Fruit fly (Drosophila melanogaster) whole organism, embryonic: ENCODE data around the gene MED14.

ENCODE experiments used
- Bgb ChIP-seq: fragments of 200-800 bp; sonication (Bioruptor generic); IDR thresholded peaks from 2 replicates; pipeline ENCODE4 v1.3.6; 2022; ENCODE audit warnings: missing biosample characterization, missing genetic modification characterization; ENCODE audit not compliant: partially characterized antibody
- C15 ChIP-seq: fragments of 200-800 bp; sonication (Bioruptor generic); IDR thresholded peaks from 3 replicates; pipeline ENCODE4 v1.3.6; 2022; ENCODE audit warnings: missing biosample characterization, missing genetic modification characterization
- CG10147 ChIP-seq: fragments of 200-800 bp; sonication (Bioruptor generic); optimal IDR thresholded peaks from 2 replicates; lab custom pipeline; 2019; ENCODE audit warnings: missing biosample characterization, mild to moderate bottlenecking, missing genetic modification characterization, moderate library complexity
- CG1024 ChIP-seq: fragments of 200-800 bp; sonication (Bioruptor generic); IDR thresholded peaks from 2 replicates; pipeline ENCODE4 v1.3.6; 2022; ENCODE audit warnings: missing biosample characterization, missing genetic modification characterization
- CG10321 ChIP-seq: fragments of 200-800 bp; sonication (Bioruptor generic); IDR thresholded peaks from 2 replicates; pipeline ENCODE4 v1.3.6; 2022; ENCODE audit warnings: missing biosample characterization, missing genetic modification characterization
- CG10543 ChIP-seq: fragments of 200-800 bp; sonication (Bioruptor generic); optimal IDR thresholded peaks from 3 replicates; lab custom pipeline; 2017; ENCODE audit warnings: missing biosample characterization, mild to moderate bottlenecking, missing genetic modification characterization, moderate library complexity
- CG12769 ChIP-seq: fragments of 200-800 bp; sonication (Bioruptor generic); optimal IDR thresholded peaks from 2 replicates; lab custom pipeline; 2019; ENCODE audit warnings: missing biosample characterization, mild to moderate bottlenecking, missing genetic modification characterization, moderate library complexity
- CG14014 ChIP-seq: fragments of 200-800 bp; sonication (Bioruptor generic); IDR thresholded peaks from 2 replicates; pipeline ENCODE4 v1.3.6; 2022; ENCODE audit warnings: missing biosample characterization, missing genetic modification characterization
- CG17361 ChIP-seq: fragments of 200-800 bp; sonication (Bioruptor generic); IDR thresholded peaks from 3 replicates; pipeline ENCODE4 v1.3.6; 2022; ENCODE audit warnings: missing biosample characterization, missing genetic modification characterization
- CG17385 ChIP-seq: fragments of 200-800 bp; sonication (Bioruptor generic); optimal IDR thresholded peaks from 3 replicates; lab custom pipeline; 2018; ENCODE audit warnings: missing biosample characterization, mild to moderate bottlenecking, missing genetic modification characterization
- CG18262 ChIP-seq: fragments of 200-800 bp; optimal IDR thresholded peaks from 3 replicates; lab custom pipeline; 2019; ENCODE audit warnings: missing biosample characterization, mild to moderate bottlenecking, missing genetic modification characterization, moderate library complexity
- CG31365 ChIP-seq: fragments of 200-800 bp; sonication (Bioruptor generic); optimal IDR thresholded peaks from 2 replicates; lab custom pipeline; 2018; ENCODE audit warnings: missing biosample characterization, mild to moderate bottlenecking, missing genetic modification characterization
- CG34376 ChIP-seq: fragments of 200-800 bp; sonication (Bioruptor generic); optimal IDR thresholded peaks from 2 replicates; lab custom pipeline; 2018; ENCODE audit warnings: missing biosample characterization, mild to moderate bottlenecking, missing genetic modification characterization
- CG7357 ChIP-seq: fragments of 200-800 bp; sonication (Bioruptor generic); IDR thresholded peaks from 3 replicates; pipeline ENCODE4 v1.3.6; 2022; ENCODE audit warnings: missing biosample characterization, missing genetic modification characterization
- D ChIP-seq, 2 experiments: fragments of 200-800 bp in 1 of 2; fragments of >200 bp in 1 of 2; sonication (Bioruptor generic) in 1 of 2; optimal IDR thresholded peaks; 2 replicates in 1 of 2; 3 replicates in 1 of 2; lab custom pipeline; 2017; ENCODE audit warnings: mild to moderate bottlenecking in 1 of 2, missing biosample characterization in 1 of 2, missing genetic modification characterization in 1 of 2, missing genetic modification reagents in 1 of 2
- Elba2 ChIP-seq: fragments of 200-800 bp; sonication (Bioruptor generic); optimal IDR thresholded peaks from 3 replicates; lab custom pipeline; 2016; ENCODE audit warnings: missing biosample characterization, missing genetic modification characterization
- Fer2 ChIP-seq: fragments of 200-800 bp; sonication (Bioruptor generic); optimal IDR thresholded peaks from 2 replicates; lab custom pipeline; 2018; ENCODE audit warnings: missing biosample characterization, mild to moderate bottlenecking, missing genetic modification characterization, moderate library complexity
- HLHmδ ChIP-seq: fragments of 200-800 bp; sonication (Bioruptor generic); optimal IDR thresholded peaks from 2 replicates; lab custom pipeline; 2018; ENCODE audit warnings: missing biosample characterization, mild to moderate bottlenecking, missing genetic modification characterization, moderate library complexity
- Hey ChIP-seq: fragments of 200-800 bp; sonication (Bioruptor generic); optimal IDR thresholded peaks from 3 replicates; lab custom pipeline; 2018; ENCODE audit warnings: missing biosample characterization, mild to moderate bottlenecking, missing genetic modification characterization
- Hmx ChIP-seq: fragments of 200-800 bp; sonication (Bioruptor generic); optimal IDR thresholded peaks from 2 replicates; lab custom pipeline; 2016; ENCODE audit warnings: missing biosample characterization, missing genetic modification characterization
- Hr51 ChIP-seq, 2 experiments: fragments of 200-800 bp; sonication (Bioruptor generic); optimal IDR thresholded peaks; 2 replicates in 1 of 2; 3 replicates in 1 of 2; lab custom pipeline; 2016 to 2018; ENCODE audit warnings: missing biosample characterization in 2 of 2, missing genetic modification characterization in 2 of 2, mild to moderate bottlenecking in 1 of 2, moderate library complexity in 1 of 2
- Meics ChIP-seq: fragments of 200-800 bp; sonication (Bioruptor generic); optimal IDR thresholded peaks from 2 replicates; lab custom pipeline; 2017; ENCODE audit warnings: missing biosample characterization, mild to moderate bottlenecking, missing genetic modification characterization
- Mrtf ChIP-seq: fragments of 200-800 bp; sonication (Bioruptor generic); IDR thresholded peaks from 3 replicates; pipeline ENCODE4 v1.3.6; 2022; ENCODE audit warnings: missing biosample characterization, missing genetic modification characterization
- NC2β ChIP-seq: fragments of 200-800 bp; sonication (Bioruptor generic); optimal IDR thresholded peaks from 2 replicates; lab custom pipeline; 2016; ENCODE audit warnings: missing biosample characterization, missing genetic modification characterization
- Rx ChIP-seq: fragments of 200-800 bp; sonication (Bioruptor generic); IDR thresholded peaks from 2 replicates; pipeline ENCODE4 v1.3.6; 2022; ENCODE audit warnings: missing biosample characterization, missing genetic modification characterization
- Sry-β ChIP-seq: fragments of 200-800 bp; sonication (Bioruptor generic); optimal IDR thresholded peaks from 2 replicates; lab custom pipeline; 2018; ENCODE audit warnings: missing biosample characterization, mild to moderate bottlenecking, missing genetic modification characterization, moderate library complexity
- Sry-δ ChIP-seq: fragments of 200-800 bp; sonication (Bioruptor generic); optimal IDR thresholded peaks from 2 replicates; lab custom pipeline; 2016; ENCODE audit warnings: missing biosample characterization, missing genetic modification characterization
- Stat92E ChIP-seq, 3 experiments: fragments of >200 bp in 2 of 3; fragments of 200-800 bp in 1 of 3; sonication (Bioruptor generic) in 1 of 3; optimal IDR thresholded peaks; 2 replicates each; lab custom pipeline; 2017 to 2019; ENCODE audit warnings: missing biosample characterization in 3 of 3, missing genetic modification characterization in 3 of 3, mild to moderate bottlenecking in 1 of 3, moderate library complexity in 1 of 3
- aop ChIP-seq: fragments of 200-800 bp; sonication (Bioruptor generic); IDR thresholded peaks from 2 replicates; pipeline ENCODE4 v1.3.6; 2022; ENCODE audit warnings: missing biosample characterization, missing genetic modification characterization
- ato ChIP-seq: fragments of 200-800 bp; sonication (Bioruptor generic); IDR thresholded peaks from 2 replicates; pipeline ENCODE4 v1.3.6; 2022; ENCODE audit warnings: missing biosample characterization, missing genetic modification characterization; ENCODE audit not compliant: partially characterized antibody
- bbx ChIP-seq: fragments of 200-800 bp; sonication (Bioruptor generic); IDR thresholded peaks from 2 replicates; pipeline ENCODE4 v1.3.6; 2022; ENCODE audit warnings: missing biosample characterization, missing genetic modification characterization; ENCODE audit not compliant: partially characterized antibody
- chinmo ChIP-seq: fragments of 200-800 bp; sonication (Bioruptor generic); IDR thresholded peaks from 4 replicates; pipeline ENCODE4 v1.3.6; 2022; ENCODE audit warnings: missing biosample characterization, missing genetic modification characterization; ENCODE audit not compliant: partially characterized antibody
- crol ChIP-seq: fragments of 200-800 bp; sonication (Bioruptor generic); IDR thresholded peaks from 2 replicates; pipeline ENCODE4 v1.3.6; 2022; ENCODE audit warnings: missing biosample characterization, missing genetic modification characterization
- dmrt11E ChIP-seq: fragments of 200-800 bp; sonication (Bioruptor generic); optimal IDR thresholded peaks from 3 replicates; lab custom pipeline; 2018; ENCODE audit warnings: missing biosample characterization, mild to moderate bottlenecking, missing genetic modification characterization, moderate library complexity
- dysf ChIP-seq: fragments of 200-800 bp; sonication (Bioruptor generic); IDR thresholded peaks from 3 replicates; pipeline ENCODE4 v1.3.6; 2022; ENCODE audit warnings: missing biosample characterization, missing genetic modification characterization
- fd64A ChIP-seq: fragments of 200-800 bp; sonication (Bioruptor generic); optimal IDR thresholded peaks from 3 replicates; lab custom pipeline; 2018; ENCODE audit warnings: missing biosample characterization, mild to moderate bottlenecking, missing genetic modification characterization
- grn ChIP-seq: fragments of 200-800 bp; sonication (Bioruptor generic); optimal IDR thresholded peaks from 3 replicates; lab custom pipeline; 2017; ENCODE audit warnings: missing biosample characterization, missing genetic modification characterization
- ham ChIP-seq: fragments of 200-800 bp; sonication (Bioruptor generic); IDR thresholded peaks from 2 replicates; pipeline ENCODE4 v1.3.6; 2022; ENCODE audit warnings: missing biosample characterization, missing genetic modification characterization
- hth ChIP-seq: fragments of >200 bp; optimal IDR thresholded peaks from 2 replicates; lab custom pipeline; 2017; ENCODE audit warnings: inconsistent platforms
- lmd ChIP-seq: fragments of 200-800 bp; sonication (Bioruptor generic); IDR thresholded peaks from 2 replicates; pipeline ENCODE4 v1.3.6; 2022; ENCODE audit warnings: missing biosample characterization, missing genetic modification characterization
- row ChIP-seq: fragments of 200-800 bp; sonication (Bioruptor generic); IDR thresholded peaks from 3 replicates; pipeline ENCODE4 v1.3.6; 2022; ENCODE audit warnings: missing biosample characterization, missing genetic modification characterization
- sd ChIP-seq: fragments of 200-800 bp; sonication (Bioruptor generic); optimal IDR thresholded peaks from 3 replicates; lab custom pipeline; 2018; ENCODE audit warnings: missing biosample characterization, mild to moderate bottlenecking, missing genetic modification characterization, moderate library complexity
- seq ChIP-seq: fragments of 200-800 bp; sonication (Bioruptor generic); IDR thresholded peaks from 2 replicates; pipeline ENCODE4 v1.3.6; 2022; ENCODE audit warnings: missing biosample characterization, missing genetic modification characterization
- sima ChIP-seq: fragments of 200-800 bp; sonication (Bioruptor generic); optimal IDR thresholded peaks from 2 replicates; lab custom pipeline; 2016; ENCODE audit warnings: missing biosample characterization, missing genetic modification characterization
- sug ChIP-seq: fragments of 200-800 bp; optimal IDR thresholded peaks from 2 replicates; lab custom pipeline; 2019; ENCODE audit warnings: missing biosample characterization, mild to moderate bottlenecking, missing genetic modification characterization, moderate library complexity
- toy ChIP-seq: fragments of 200-800 bp; sonication (Bioruptor generic); IDR thresholded peaks from 2 replicates; pipeline ENCODE4 v1.3.6; 2022; ENCODE audit warnings: missing biosample characterization, missing genetic modification characterization
- unc-4 ChIP-seq: fragments of 200-800 bp; sonication (Bioruptor generic); IDR thresholded peaks from 2 replicates; pipeline ENCODE4 v1.3.6; 2022; ENCODE audit warnings: missing biosample characterization, missing genetic modification characterization; ENCODE audit not compliant: partially characterized antibody
- vvl ChIP-seq: fragments of 200-800 bp; sonication (Bioruptor generic); IDR thresholded peaks from 2 replicates; pipeline ENCODE4 v1.3.6; 2022; ENCODE audit warnings: missing biosample characterization, missing genetic modification characterization

The MED14 gene

dm6 chr3L:640324-640974 is 47.4 kb downstream of the MED14 start (continued):
- peak in 1 of 3 experiments; percentile 90 for TF ChIP-seq Stat92E (GFP tag; optimal IDR thresholded peaks at IDR 0.05; lab: Kevin White, UChicago)
- peak; percentile 71 for TF ChIP-seq Rx (GFP tag; lab: Robert Waterston, UW)
- peak; percentile 73 to 81 for TF ChIP-seq Hr51 (GFP tag; optimal IDR thresholded peaks at IDR 0.05; lab: Kevin White, UChicago)
- peak; percentile 92 for TF ChIP-seq CG18262 (tag; lab: Kevin White, UChicago)
- TF ChIP-seq dmrt11E, result peak; percentile 95
- TF ChIP-seq ham, result no peak
- TF ChIP-seq aop (GFP tag; lab: Robert Waterston, UW), result no peak
- 0 out of 2 replicates have a peak, but pooled peaks have one; percentile 15 for TF ChIP-seq Bgb (GFP tag; lab: Robert Waterston, UW)
- TF ChIP-seq ato (GFP tag; lab: Robert Waterston, UW), result no peak
- TF ChIP-seq Hmx (GFP tag; lab: Kevin White, UChicago), result peak; percentile 47
- peak; percentile 64 for TF ChIP-seq CG12769 (tag; lab: Kevin White, UChicago)
- TF ChIP-seq CG34376 (GFP tag; lab: Kevin White, UChicago), result peak; percentile 15
- peak; percentile 77 for TF ChIP-seq CG17385 (GFP tag; lab: Kevin White, UChicago)
- peak; percentile 63 for TF ChIP-seq fd64A (GFP tag; lab: Kevin White, UChicago)
- TF ChIP-seq hth (lab: Kevin White, UChicago), result no peak
- TF ChIP-seq CG10147, result peak; percentile 65
- peak; percentile 49 for TF ChIP-seq Elba2 (GFP tag; lab: Kevin White, UChicago)
- TF ChIP-seq CG31365, result peak; percentile 7

DNA sequence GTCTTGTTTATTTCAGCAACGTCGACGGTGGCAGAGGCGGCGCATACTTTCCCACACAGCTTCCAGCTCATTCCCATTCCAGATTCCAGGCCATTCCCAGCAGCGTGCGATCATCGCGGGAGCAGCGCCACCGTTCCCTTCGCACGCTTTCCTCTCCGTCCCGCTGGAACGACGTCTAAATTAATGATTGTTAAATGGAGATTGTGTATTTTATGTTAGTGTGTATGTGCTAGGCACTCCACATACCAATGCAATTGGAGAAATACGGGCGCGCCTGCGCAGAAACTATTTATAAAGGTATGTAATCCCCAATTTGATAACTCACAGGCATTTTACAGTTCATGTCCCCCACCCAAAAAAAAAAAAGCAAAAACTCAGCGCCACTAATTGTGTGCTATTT is 48.4 kb downstream of the MED14 start:
- TF ChIP-seq CG14014 (GFP tag; lab: Robert Waterston, UW), result 0 out of 2 replicates have a peak, but pooled peaks have one; percentile 14
- TF ChIP-seq sug (tag; lab: Kevin White, UChicago), result no peak
- no peak for TF ChIP-seq CG7357
- 0 out of 4 replicates have a peak, but pooled peaks have one; percentile 10 for TF ChIP-seq chinmo (GFP tag; lab: Robert Waterston, UW)
- 0 out of 2 replicates have a peak, but pooled peaks have one; percentile 33 for TF ChIP-seq vvl (GFP tag; lab: Robert Waterston, UW)
- peak; percentile 76; the same call in 1 of the 2 replicates for TF ChIP-seq crol (GFP tag; lab: Robert Waterston, UW)
- TF ChIP-seq dysf (GFP tag; lab: Robert Waterston, UW), result no peak
- TF ChIP-seq bbx (GFP tag; lab: Robert Waterston, UW), result no peak
- TF ChIP-seq CG17361 (GFP tag; lab: Robert Waterston, UW), result no peak
- no peak for TF ChIP-seq Sry-δ (GFP tag; lab: Kevin White, UChicago)
- no peak for TF ChIP-seq toy (GFP tag; lab: Robert Waterston, UW)
- no peak for TF ChIP-seq D (optimal IDR thresholded peaks at IDR 0.05; lab: Kevin White, UChicago)
- no peak for TF ChIP-seq D (GFP tag; optimal IDR thresholded peaks at IDR 0.05; lab: Kevin White, UChicago)
- TF ChIP-seq row (GFP tag; lab: Robert Waterston, UW), result no peak
- no peak for TF ChIP-seq Fer2 (tag; lab: Kevin White, UChicago)
- peak; percentile 27 for TF ChIP-seq HLHmδ (GFP tag; lab: Kevin White, UChicago)
- TF ChIP-seq lmd (GFP tag; lab: Robert Waterston, UW), result 0 out of 2 replicates have a peak, but pooled peaks have one; percentile 16
- no peak for TF ChIP-seq Sry-β (GFP tag; lab: Kevin White, UChicago)
- TF ChIP-seq sima (GFP tag; lab: Kevin White, UChicago), result no peak
- TF ChIP-seq CG10321 (GFP tag; lab: Robert Waterston, UW), result peak; percentile 2; the same call in 1 of the 2 replicates
- TF ChIP-seq seq (GFP tag; lab: Robert Waterston, UW), result no peak
- 0 out of 2 replicates have a peak, but pooled peaks have one; percentile 4 for TF ChIP-seq CG1024
- no peak for TF ChIP-seq grn (GFP tag; lab: Kevin White, UChicago)
- peak; percentile 84 for TF ChIP-seq sd
- peak; percentile 26 for TF ChIP-seq CG10543 (GFP tag; lab: Kevin White, UChicago)
- no peak for TF ChIP-seq Hey (tag; lab: Kevin White, UChicago)
- no peak for TF ChIP-seq C15 (GFP tag; lab: Robert Waterston, UW)
- no peak for TF ChIP-seq Meics (GFP tag; lab: Kevin White, UChicago)
- no peak for TF ChIP-seq unc-4 (GFP tag; lab: Robert Waterston, UW)
- no peak for TF ChIP-seq NC2β
- TF ChIP-seq Mrtf, result no peak
